Worm (Caenorhabditis elegans) whole organism, mixed stage, embryonic: ENCODE data around the gene C06A6.2.
A peak's percentile ranks its signal among the peaks of the same experiment; 100 is the strongest.

Experiments
- M03D4.4 ChIP-seq: sonication (generic microtip); optimal IDR thresholded peaks from 2 replicates; lab custom pipeline; 2017; ENCODE audit warnings: mild to moderate bottlenecking, missing genetic modification characterization, missing compliant biosample characterization
- bed-3 ChIP-seq: fragments of 200-800 bp; sonication (Bioruptor generic); optimal IDR thresholded peaks from 3 replicates; lab custom pipeline; 2018; ENCODE audit warnings: mild to moderate bottlenecking, missing genetic modification characterization, moderate library complexity, missing compliant biosample characterization
- blmp-1 ChIP-seq: fragments of 150-350 bp; optimal IDR thresholded peaks from 2 replicates; lab custom pipeline; 2014; ENCODE audit warnings: missing biosample characterization, missing genetic modification characterization
- ceh-39 ChIP-seq: fragments of 150-350 bp; optimal IDR thresholded peaks from 2 replicates; lab custom pipeline; 2014; ENCODE audit warnings: missing biosample characterization, missing genetic modification characterization
- ceh-43 ChIP-seq: fragments of 200-800 bp; sonication (Bioruptor generic); optimal IDR thresholded peaks from 2 replicates; lab custom pipeline; 2018; ENCODE audit warnings: mild to moderate bottlenecking, missing genetic modification characterization, moderate library complexity, missing compliant biosample characterization
- ceh-83 ChIP-seq: fragments of 200-800 bp; sonication (Bioruptor generic); optimal IDR thresholded peaks from 2 replicates; lab custom pipeline; 2018; ENCODE audit warnings: mild to moderate bottlenecking, missing genetic modification characterization, missing compliant biosample characterization
- ces-1 ChIP-seq: fragments of 150-350 bp; optimal IDR thresholded peaks from 2 replicates; lab custom pipeline; 2014; ENCODE audit warnings: missing biosample characterization, missing genetic modification reagents, missing genetic modification characterization
- cnd-1 ChIP-seq: fragments of 200-800 bp; sonication (Bioruptor generic); optimal IDR thresholded peaks from 2 replicates; lab custom pipeline; 2018; ENCODE audit warnings: mild to moderate bottlenecking, missing genetic modification characterization, missing compliant biosample characterization
- drap-1 ChIP-seq: fragments of 200-800 bp; sonication (Bioruptor generic); optimal IDR thresholded peaks from 3 replicates; lab custom pipeline; 2018; ENCODE audit warnings: mild to moderate bottlenecking, missing genetic modification characterization, missing compliant biosample characterization
- elt-1 ChIP-seq: sonication (generic microtip); optimal IDR thresholded peaks from 2 replicates; lab custom pipeline; 2017; ENCODE audit warnings: missing genetic modification characterization, mild to moderate bottlenecking, missing compliant biosample characterization, antibody characterized with exemption, moderate library complexity, borderline replicate concordance; ENCODE audit not compliant: insufficient read depth
- elt-3 ChIP-seq: fragments of 150-350 bp; optimal IDR thresholded peaks from 2 replicates; lab custom pipeline; 2014; ENCODE audit warnings: missing biosample characterization, missing genetic modification characterization
- flh-1 ChIP-seq: fragments of 200-800 bp; sonication (Bioruptor generic); optimal IDR thresholded peaks from 2 replicates; lab custom pipeline; 2018; ENCODE audit warnings: mild to moderate bottlenecking, missing genetic modification characterization, moderate library complexity, missing compliant biosample characterization
- ham-2 ChIP-seq: fragments of 200-800 bp; sonication (Bioruptor generic); optimal IDR thresholded peaks from 2 replicates; lab custom pipeline; 2018; ENCODE audit warnings: mild to moderate bottlenecking, missing genetic modification characterization, missing compliant biosample characterization
- hlh-1 ChIP-seq: fragments of 150-350 bp; optimal IDR thresholded peaks from 2 replicates; lab custom pipeline; 2014; ENCODE audit warnings: missing biosample characterization, missing genetic modification reagents, missing genetic modification characterization
- lin-13 ChIP-seq: fragments of 150-350 bp; optimal IDR thresholded peaks from 2 replicates; lab custom pipeline; 2014; ENCODE audit warnings: missing biosample characterization, missing genetic modification characterization
- lin-32 ChIP-seq: fragments of 200-800 bp; sonication (Bioruptor generic); optimal IDR thresholded peaks from 2 replicates; lab custom pipeline; 2018; ENCODE audit warnings: mild to moderate bottlenecking, missing genetic modification characterization, missing compliant biosample characterization
- lsy-2 ChIP-seq: fragments of 150-350 bp; optimal IDR thresholded peaks from 2 replicates; lab custom pipeline; 2014; ENCODE audit warnings: missing biosample characterization, missing genetic modification characterization
- mab-5 ChIP-seq: fragments of 150-350 bp; optimal IDR thresholded peaks from 2 replicates; lab custom pipeline; 2014; ENCODE audit warnings: missing biosample characterization, missing genetic modification characterization
- mep-1 ChIP-seq: fragments of 150-350 bp; optimal IDR thresholded peaks from 2 replicates; lab custom pipeline; 2017; ENCODE audit warnings: missing biosample characterization, missing genetic modification reagents, missing genetic modification characterization, inconsistent platforms
- mls-2 ChIP-seq: sonication (generic microtip); optimal IDR thresholded peaks from 2 replicates; lab custom pipeline; 2016; ENCODE audit warnings: mild to moderate bottlenecking, missing genetic modification characterization, moderate library complexity, missing compliant biosample characterization
- nhr-12 ChIP-seq: fragments of 150-350 bp; optimal IDR thresholded peaks from 2 replicates; lab custom pipeline; 2014; ENCODE audit warnings: missing biosample characterization, missing genetic modification characterization
- nhr-2 ChIP-seq: fragments of 150-350 bp; optimal IDR thresholded peaks from 2 replicates; lab custom pipeline; 2014; ENCODE audit warnings: missing biosample characterization, missing genetic modification characterization
- nhr-237 ChIP-seq: fragments of 150-350 bp; optimal IDR thresholded peaks from 2 replicates; lab custom pipeline; 2014; ENCODE audit warnings: missing biosample characterization, missing genetic modification characterization
- nhr-28 ChIP-seq: fragments of 150-350 bp; optimal IDR thresholded peaks from 2 replicates; lab custom pipeline; 2014; ENCODE audit warnings: missing biosample characterization, missing genetic modification characterization
- nhr-76 ChIP-seq: sonication (generic microtip); optimal IDR thresholded peaks from 2 replicates; lab custom pipeline; 2017; ENCODE audit warnings: missing biosample characterization, missing genetic modification characterization
- pha-4 ChIP-seq: fragments of 150-350 bp; optimal IDR thresholded peaks from 2 replicates; lab custom pipeline; 2018; ENCODE audit warnings: missing biosample characterization, missing genetic modification reagents, missing genetic modification characterization
- sem-2 ChIP-seq: fragments of 200-800 bp; sonication (Bioruptor generic); optimal IDR thresholded peaks from 2 replicates; lab custom pipeline; 2018; ENCODE audit warnings: mild to moderate bottlenecking, missing genetic modification characterization, missing compliant biosample characterization
- snpc-4 ChIP-seq: fragments of 150-350 bp; optimal IDR thresholded peaks from 2 replicates; lab custom pipeline; 2014; ENCODE audit warnings: missing biosample characterization, missing genetic modification characterization
- sptf-1 ChIP-seq: sonication (generic microtip); optimal IDR thresholded peaks from 2 replicates; lab custom pipeline; 2017; ENCODE audit warnings: mild to moderate bottlenecking, missing genetic modification characterization, moderate library complexity, missing compliant biosample characterization
- tbx-8 ChIP-seq: fragments of 200-800 bp; sonication (Bioruptor generic); optimal IDR thresholded peaks from 2 replicates; lab custom pipeline; 2018; ENCODE audit warnings: mild to moderate bottlenecking, missing genetic modification characterization, moderate library complexity, missing compliant biosample characterization
- unc-120 ChIP-seq: sonication (generic microtip); optimal IDR thresholded peaks from 2 replicates; lab custom pipeline; 2017; ENCODE audit warnings: missing genetic modification characterization, missing compliant biosample characterization; ENCODE audit not compliant: poor library complexity, severe bottlenecking
- unc-39 ChIP-seq: fragments of 150-350 bp; optimal IDR thresholded peaks from 2 replicates; lab custom pipeline; 2014; ENCODE audit warnings: missing biosample characterization, missing genetic modification characterization
- unc-62 ChIP-seq: fragments of 150-350 bp; optimal IDR thresholded peaks from 2 replicates; lab custom pipeline; 2014; ENCODE audit warnings: missing biosample characterization, missing genetic modification reagents, missing genetic modification characterization
- zip-8 ChIP-seq: fragments of 150-350 bp; optimal IDR thresholded peaks from 2 replicates; lab custom pipeline; 2014; ENCODE audit warnings: missing biosample characterization, missing genetic modification characterization
- ztf-11 ChIP-seq: fragments of 150-350 bp; optimal IDR thresholded peaks from 2 replicates; lab custom pipeline; 2014; ENCODE audit warnings: missing biosample characterization, missing genetic modification characterization

The C06A6.2 gene

ce11 chrIV:7836491-7836890, 9.9 kb upstream of the C06A6.2 start:
- TF ChIP-seq nhr-12 (tag; lab: Kevin White, UChicago) (no peak), zip-8 (no peak), blmp-1 (tag; lab: Kevin White, UChicago) (peak; percentile 6), M03D4.4 (tag; lab: Kevin White, UChicago) (no peak), ceh-83 (GFP tag; lab: Kevin White, UChicago) (no peak), flh-1 (GFP tag; lab: Kevin White, UChicago) (no peak), unc-120 (tag; lab: Kevin White, UChicago) (no peak)

ce11 chrIV:7838426-7838825, 8.0 kb upstream of the C06A6.2 start, which contains the start of gene C06A6.7:
TSS of gene C06A6.7 (minus strand) at chrIV:7838526.
- TF ChIP-seq unc-120 (tag; lab: Kevin White, UChicago) (no peak), cnd-1 (tag; lab: Kevin White, UChicago) (no peak), zip-8 (no peak), ceh-83 (GFP tag; lab: Kevin White, UChicago) (no peak), mab-5 (tag; lab: Kevin White, UChicago) (no peak)

- TF ChIP-seq ceh-43 (no peak), mls-2 (tag; lab: Kevin White, UChicago) (peak; percentile 25)
These were observed 6.5 kb upstream of the C06A6.2 start for ce11 chrIV:7839923-7840322.

ce11 chrIV:7841218-7841617, 5.2 kb upstream of the C06A6.2 start:
- TF ChIP-seq bed-3 (GFP tag; lab: Kevin White, UChicago) (no peak), nhr-237 (tag; lab: Kevin White, UChicago) (no peak), ceh-43 (no peak), unc-120 (tag; lab: Kevin White, UChicago) (no peak), ces-1 (GFP tag; lab: Kevin White, UChicago) (no peak), blmp-1 (tag; lab: Kevin White, UChicago) (no peak), nhr-2 (tag; lab: Kevin White, UChicago) (no peak)

ce11 chrIV:7844333-7844973, 2.0 kb upstream of the C06A6.2 start:
- TF ChIP-seq drap-1: no peak
- no peak for TF ChIP-seq zip-8
- TF ChIP-seq blmp-1 (tag; lab: Kevin White, UChicago): no peak
- no peak for TF ChIP-seq unc-39 (tag; lab: Kevin White, UChicago)

- TF ChIP-seq ceh-43: peak; percentile 18
- no peak for TF ChIP-seq elt-1 (tag; lab: Kevin White, UChicago)
- TF ChIP-seq unc-120 (tag; lab: Kevin White, UChicago): peak; percentile 75
- TF ChIP-seq mls-2 (tag; lab: Kevin White, UChicago): peak; percentile 83
- no peak for TF ChIP-seq lin-13
- peak; percentile 59 for TF ChIP-seq pha-4
- peak; percentile 52 for TF ChIP-seq unc-62 (GFP tag; lab: Kevin White, UChicago)
- TF ChIP-seq lin-32: no peak
- TF ChIP-seq mab-5 (tag; lab: Kevin White, UChicago): no peak
- TF ChIP-seq hlh-1 (tag; lab: Kevin White, UChicago): peak; percentile 55
- peak; percentile 55 for TF ChIP-seq ces-1 (GFP tag; lab: Kevin White, UChicago)
- TF ChIP-seq drap-1: peak; percentile 76
- peak; percentile 39 for TF ChIP-seq lsy-2 (tag; lab: Kevin White, UChicago)
- no peak for TF ChIP-seq ceh-83 (GFP tag; lab: Kevin White, UChicago)
- no peak for TF ChIP-seq flh-1 (GFP tag; lab: Kevin White, UChicago)
- no peak for TF ChIP-seq elt-3 (tag; lab: Kevin White, UChicago)
- TF ChIP-seq snpc-4 (tag; lab: Kevin White, UChicago): no peak
- no peak for TF ChIP-seq ceh-39 (tag; lab: Kevin White, UChicago)
- TF ChIP-seq M03D4.4 (tag; lab: Kevin White, UChicago): peak; percentile 41
- TF ChIP-seq tbx-8 (GFP tag; lab: Kevin White, UChicago): no peak
- peak; percentile 67 for TF ChIP-seq ztf-11
- TF ChIP-seq blmp-1 (tag; lab: Kevin White, UChicago): no peak
- TF ChIP-seq nhr-12 (tag; lab: Kevin White, UChicago): no peak
- peak; percentile 68 for TF ChIP-seq mep-1
- peak; percentile 46 for TF ChIP-seq cnd-1 (tag; lab: Kevin White, UChicago)
- peak; percentile 13 for TF ChIP-seq nhr-2 (tag; lab: Kevin White, UChicago)
- peak; percentile 84 for TF ChIP-seq sptf-1 (tag; lab: Kevin White, UChicago)
- no peak for TF ChIP-seq nhr-76 (tag; lab: Kevin White, UChicago)
- no peak for TF ChIP-seq bed-3 (GFP tag; lab: Kevin White, UChicago)
- no peak for TF ChIP-seq zip-8
- no peak for TF ChIP-seq nhr-237 (tag; lab: Kevin White, UChicago)
- peak; percentile 43 for TF ChIP-seq ham-2
- TF ChIP-seq nhr-28 (tag; lab: Kevin White, UChicago): no peak
- TF ChIP-seq sem-2 (GFP tag; lab: Kevin White, UChicago): no peak
- no peak for TF ChIP-seq unc-39 (tag; lab: Kevin White, UChicago)
These were observed 837 bp upstream of the C06A6.2 start for ce11 chrIV:7845585-7845984.
